Fruit fly (Drosophila melanogaster) whole organism, prepupa: ENCODE measurements around the gene CG8202.

Source experiments
- CG1621 ChIP-seq: fragments of 200-800 bp; sonication (Bioruptor generic); optimal IDR thresholded peaks from 3 replicates; lab custom pipeline; 2018; ENCODE audit warnings: missing biosample characterization, mild to moderate bottlenecking, missing genetic modification characterization
- CG3032 ChIP-seq: fragments of 200-800 bp; optimal IDR thresholded peaks from 2 replicates; lab custom pipeline; 2019; ENCODE audit warnings: missing biosample characterization, mild to moderate bottlenecking, missing genetic modification characterization, moderate library complexity
- CG3919 ChIP-seq: fragments of 200-800 bp; sonication (Bioruptor generic); optimal IDR thresholded peaks from 3 replicates; lab custom pipeline; 2016; ENCODE audit warnings: missing biosample characterization, missing genetic modification characterization
- CG8119 ChIP-seq: fragments of 200-800 bp; sonication (Bioruptor generic); IDR thresholded peaks from 3 replicates; pipeline ENCODE4 v1.3.6; 2022; ENCODE audit warnings: missing biosample characterization, missing genetic modification characterization
- Ets96B ChIP-seq: fragments of 200-800 bp; optimal IDR thresholded peaks from 2 replicates; lab custom pipeline; 2019; ENCODE audit warnings: missing biosample characterization, mild to moderate bottlenecking, missing genetic modification characterization, moderate library complexity
- Hr39 ChIP-seq: fragments of 200-800 bp; sonication (Bioruptor generic); optimal IDR thresholded peaks from 2 replicates; lab custom pipeline; 2016; ENCODE audit warnings: missing biosample characterization, missing genetic modification characterization
- Lpt ChIP-seq: fragments of 200-800 bp; sonication (Bioruptor generic); optimal IDR thresholded peaks from 3 replicates; lab custom pipeline; 2016; ENCODE audit warnings: missing biosample characterization, missing genetic modification characterization
- cyc ChIP-seq: fragments of 200-800 bp; sonication (Bioruptor generic); optimal IDR thresholded peaks from 3 replicates; lab custom pipeline; 2016; ENCODE audit warnings: missing biosample characterization, missing genetic modification characterization
- esn ChIP-seq: fragments of 200-800 bp; sonication (Bioruptor generic); optimal IDR thresholded peaks from 2 replicates; lab custom pipeline; 2016; ENCODE audit warnings: missing biosample characterization, mild to moderate bottlenecking, missing genetic modification characterization, moderate library complexity
- fd59A ChIP-seq: fragments of 200-800 bp; sonication (Bioruptor generic); optimal IDR thresholded peaks from 2 replicates; lab custom pipeline; 2017; ENCODE audit warnings: missing biosample characterization, mild to moderate bottlenecking, missing genetic modification characterization, missing genetic modification reagents
- net ChIP-seq: fragments of 200-800 bp; sonication (Bioruptor generic); optimal IDR thresholded peaks from 3 replicates; lab custom pipeline; 2016; ENCODE audit warnings: missing biosample characterization, missing genetic modification characterization

DNA sequence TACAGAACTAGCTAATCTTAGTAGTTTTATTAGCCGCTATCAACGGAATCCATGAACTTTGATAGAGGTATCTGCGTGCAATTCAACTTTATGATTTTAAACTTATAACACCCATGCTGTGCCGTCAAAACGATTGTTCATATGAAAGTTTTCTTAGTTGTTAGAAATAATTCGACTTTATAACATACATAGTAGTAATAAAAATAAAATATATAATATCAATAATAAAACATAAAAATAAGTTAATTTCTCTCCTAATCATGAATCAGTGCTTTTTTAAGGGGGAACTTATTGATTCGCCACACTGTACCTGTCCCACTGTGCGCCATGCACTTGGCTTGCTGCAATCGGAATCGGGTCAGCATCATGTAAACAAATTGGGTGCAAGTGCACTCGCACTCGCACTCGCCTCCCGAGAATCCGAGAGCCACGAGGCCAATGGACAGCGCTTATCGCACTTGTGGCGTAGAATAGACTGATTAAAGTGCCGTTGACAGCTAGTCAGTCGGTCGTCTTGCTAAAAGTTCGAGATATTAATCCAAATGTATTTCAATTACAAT is 19.9 kb upstream of the CG8202 start:
- TF ChIP-seq fd59A (GFP tag; lab: Kevin White, UChicago) (no peak), Ets96B (tag; lab: Kevin White, UChicago) (no peak), esn (GFP tag; lab: Kevin White, UChicago) (no peak), cyc (GFP tag; lab: Kevin White, UChicago) (no peak), CG3919 (GFP tag; lab: Kevin White, UChicago) (peak; percentile 6), CG3032 (tag; lab: Kevin White, UChicago) (no peak), Hr39 (GFP tag; lab: Kevin White, UChicago) (no peak), Lpt (GFP tag; lab: Kevin White, UChicago) (no peak), CG8119 (GFP tag; lab: Robert Waterston, UW) (peak; percentile 24; the same call in 2 of the 3 replicates), net (GFP tag; lab: Kevin White, UChicago) (peak; percentile 8), CG1621 (tag; lab: Kevin White, UChicago) (no peak)
